Worm (Caenorhabditis elegans) whole organism, midembryonic: ENCODE measurements around the gene sel-9.

Experiments used
- T22C8.4 ChIP-seq: fragments of 200-800 bp; sonication (Bioruptor generic); IDR thresholded peaks from 2 replicates; pipeline ENCODE4 v1.3.6; 2022; ENCODE audit warnings: missing genetic modification characterization, missing compliant biosample characterization
- cog-1 ChIP-seq: sonication (generic microtip); optimal IDR thresholded peaks from 2 replicates; lab custom pipeline; 2016; ENCODE audit warnings: missing genetic modification characterization, missing compliant biosample characterization
- klf-2 ChIP-seq: fragments of 200-800 bp; sonication (Bioruptor generic); conservative IDR thresholded peaks from 2 replicates; pipeline ENCODE4 v1.3.6; 2022; ENCODE audit warnings: missing genetic modification reagents, missing genetic modification characterization, missing compliant biosample characterization
- tab-1 ChIP-seq: fragments of 200-800 bp; sonication (Bioruptor generic); IDR thresholded peaks from 2 replicates; pipeline ENCODE4 v1.3.6; 2022; ENCODE audit warnings: missing genetic modification characterization, missing compliant biosample characterization

DNA sequence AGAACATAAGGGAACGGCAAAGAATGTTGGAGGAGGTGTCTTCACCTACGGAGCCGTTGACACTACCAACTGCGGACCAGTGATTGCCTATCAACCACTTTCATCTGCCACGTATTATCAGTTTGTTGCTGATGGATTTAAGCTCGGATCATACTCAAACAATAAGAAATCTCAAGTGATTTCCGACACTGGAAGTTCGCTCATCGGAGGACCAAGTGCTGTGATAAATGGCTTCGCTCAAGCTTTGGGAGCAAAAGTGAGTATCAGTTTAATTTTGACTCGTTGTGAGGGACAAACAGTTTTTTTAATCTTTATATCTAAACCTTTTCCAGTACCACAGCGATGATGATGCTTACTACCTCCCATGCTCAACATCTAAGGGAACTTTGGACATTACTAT lies 31.0 kb downstream of the sel-9 start:
- TF ChIP-seq T22C8.4 (no peak), cog-1 (tag; lab: Kevin White, UChicago) (no peak), tab-1 (GFP tag; lab: Robert Waterston, UW) (no peak), klf-2 (GFP tag; lab: Robert Waterston, UW) (no peak)
